Worm (Caenorhabditis elegans): ENCODE results near the gene R05H11.2.

DNA sequence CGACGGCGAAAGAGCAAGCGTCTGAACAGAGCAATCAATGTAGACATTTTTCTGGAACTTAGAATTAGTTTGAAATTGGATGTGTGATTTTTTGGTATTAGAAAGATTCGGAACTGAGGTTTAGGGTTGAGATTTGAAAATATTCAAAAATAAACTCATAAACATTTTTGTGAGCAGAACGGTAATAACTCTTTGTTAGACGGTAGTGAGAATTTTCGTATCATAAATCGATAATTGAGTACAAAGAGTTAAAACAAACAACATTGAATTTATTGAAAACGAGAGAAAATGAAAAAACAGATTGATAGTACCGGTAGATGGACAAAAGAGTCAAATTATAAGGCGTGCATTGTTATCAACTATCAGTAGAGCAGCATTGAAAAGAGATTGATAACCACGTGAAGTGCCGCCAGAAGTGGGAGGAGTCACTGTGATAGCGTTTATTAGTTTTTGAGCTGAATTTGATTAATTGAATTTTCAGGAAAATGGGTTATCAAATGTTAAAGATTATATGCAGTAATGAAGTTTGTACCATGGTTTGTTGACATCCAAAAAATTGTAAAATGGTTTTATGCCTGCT is 21.3 kb downstream of the R05H11.2 start, which contains the start of gene F28F5.6:
- TF ChIP-seq lin-39 (tag; optimal IDR thresholded peaks at IDR 0.05), result no peak
- TF ChIP-seq ceh-82 (tag; optimal IDR thresholded peaks at IDR 0.05), result no peak
- TF ChIP-seq ceh-88 (GFP tag; IDR thresholded peaks at IDR 0.05), result no peak
- no peak for TF ChIP-seq nhr-76 (tag; optimal IDR thresholded peaks at IDR 0.05)
- no peak for TF ChIP-seq mab-9 (GFP tag; IDR thresholded peaks at IDR 0.05)
- TF ChIP-seq nhr-12 (tag; optimal IDR thresholded peaks at IDR 0.05), result no peak

Measured in whole organism, L1 larva.